Worm (Caenorhabditis elegans) whole organism, L3 larva: Measurements from ENCODE around the gene ctg-2.

ENCODE experiments used
- ZK546.5 ChIP-seq: sonication (generic microtip); optimal IDR thresholded peaks from 2 replicates; lab custom pipeline; 2017; ENCODE audit warnings: missing biosample characterization, missing genetic modification characterization
- aly-2 ChIP-seq: fragments of 150-350 bp; optimal IDR thresholded peaks from 2 replicates; lab custom pipeline; 2014; ENCODE audit warnings: missing biosample characterization, missing genetic modification characterization
- ceh-16 ChIP-seq: sonication (generic microtip); optimal IDR thresholded peaks from 2 replicates; lab custom pipeline; 2017; ENCODE audit warnings: missing biosample characterization, missing genetic modification characterization
- ceh-28 ChIP-seq: fragments of 150-350 bp; optimal IDR thresholded peaks from 2 replicates; lab custom pipeline; 2014; ENCODE audit warnings: missing biosample characterization, missing genetic modification reagents, missing genetic modification characterization
- daf-12 ChIP-seq: fragments of 150-350 bp; optimal IDR thresholded peaks from 2 replicates; lab custom pipeline; 2014; ENCODE audit warnings: missing biosample characterization, missing genetic modification reagents, missing genetic modification characterization
- elt-2 ChIP-seq: sonication (generic microtip); optimal IDR thresholded peaks from 2 replicates; lab custom pipeline; 2016; ENCODE audit warnings: missing genetic modification reagents, mild to moderate bottlenecking, missing genetic modification characterization, missing compliant biosample characterization
- fkh-10 ChIP-seq: sonication (generic microtip); optimal IDR thresholded peaks from 2 replicates; lab custom pipeline; 2017; ENCODE audit warnings: missing biosample characterization, missing genetic modification reagents, missing genetic modification characterization
- jun-1 ChIP-seq: fragments of 150-350 bp; optimal IDR thresholded peaks from 2 replicates; lab custom pipeline; 2014; ENCODE audit warnings: missing biosample characterization, missing genetic modification reagents, missing genetic modification characterization
- lin-15B ChIP-seq: fragments of 150-350 bp; optimal IDR thresholded peaks from 2 replicates; lab custom pipeline; 2014; ENCODE audit warnings: missing biosample characterization, missing genetic modification characterization
- mdl-1 ChIP-seq: fragments of 150-350 bp; optimal IDR thresholded peaks from 2 replicates; lab custom pipeline; 2014; ENCODE audit warnings: missing biosample characterization, missing genetic modification characterization
- mml-1 ChIP-seq: fragments of 150-350 bp; sonication (generic microtip); optimal IDR thresholded peaks from 3 replicates; lab custom pipeline; 2014; ENCODE audit warnings: missing biosample characterization, missing genetic modification characterization
- nfya-1 ChIP-seq: sonication (generic microtip); optimal IDR thresholded peaks from 2 replicates; lab custom pipeline; 2017; ENCODE audit warnings: missing genetic modification characterization, mild to moderate bottlenecking, missing compliant biosample characterization, antibody characterized with exemption, moderate library complexity; ENCODE audit not compliant: insufficient read depth
- nhr-11 ChIP-seq: fragments of 150-350 bp; optimal IDR thresholded peaks from 2 replicates; lab custom pipeline; 2014; ENCODE audit warnings: missing biosample characterization, missing genetic modification characterization
- nhr-12 ChIP-seq: fragments of 150-350 bp; optimal IDR thresholded peaks from 2 replicates; lab custom pipeline; 2014; ENCODE audit warnings: missing biosample characterization, missing genetic modification characterization
- nhr-237 ChIP-seq: fragments of 150-350 bp; optimal IDR thresholded peaks from 2 replicates; lab custom pipeline; 2014; ENCODE audit warnings: missing biosample characterization, missing genetic modification characterization
- nhr-28 ChIP-seq: fragments of 150-350 bp; optimal IDR thresholded peaks from 2 replicates; lab custom pipeline; 2014; ENCODE audit warnings: missing biosample characterization, missing genetic modification characterization
- pha-4 ChIP-seq: fragments of 150-350 bp; optimal IDR thresholded peaks from 2 replicates; lab custom pipeline; 2014; ENCODE audit warnings: missing biosample characterization, missing genetic modification reagents, missing genetic modification characterization
- pqm-1 ChIP-seq: fragments of 150-350 bp; optimal IDR thresholded peaks from 2 replicates; lab custom pipeline; 2017; ENCODE audit warnings: missing biosample characterization, missing genetic modification characterization, inconsistent platforms
- skn-1 ChIP-seq: fragments of 150-350 bp; optimal IDR thresholded peaks from 2 replicates; lab custom pipeline; 2014; ENCODE audit warnings: missing biosample characterization, missing genetic modification characterization
- snpc-4 ChIP-seq: fragments of 150-350 bp; optimal IDR thresholded peaks from 2 replicates; lab custom pipeline; 2014; ENCODE audit warnings: missing biosample characterization, missing genetic modification characterization
- unc-62 ChIP-seq: fragments of 150-350 bp; sonication (generic microtip); optimal IDR thresholded peaks from 4 replicates; lab custom pipeline; 2014; ENCODE audit warnings: missing biosample characterization, missing genetic modification reagents, missing genetic modification characterization

Gene ctg-2

DNA sequence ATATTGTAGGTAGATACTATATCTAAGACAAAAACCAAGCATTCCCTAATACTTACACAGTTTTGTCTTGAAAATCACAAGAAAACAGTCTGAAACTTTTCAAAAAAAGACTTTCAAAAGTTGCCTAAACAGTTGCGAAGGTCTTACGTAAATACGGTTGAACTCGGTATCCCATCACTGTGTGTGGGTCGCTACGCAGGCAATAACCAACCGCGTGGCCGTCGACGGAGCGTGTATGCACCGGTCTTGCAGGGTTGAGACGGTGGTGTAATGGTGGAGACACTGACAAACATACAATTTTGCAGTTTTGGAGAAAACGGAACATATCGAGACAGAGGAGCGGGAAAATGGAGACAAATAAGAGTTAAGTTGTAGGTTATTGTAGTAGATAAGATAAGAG is 46.4 kb downstream of the ctg-2 start, which contains the start of gene iff-2 (continued):
- TF ChIP-seq ZK546.5 (tag; lab: Kevin White, UChicago): peak; percentile 83
- TF ChIP-seq aly-2 (tag; lab: Kevin White, UChicago): peak; percentile 53
- peak; percentile 95 for TF ChIP-seq snpc-4 (tag; lab: Kevin White, UChicago)
- TF ChIP-seq ceh-16 (tag; lab: Kevin White, UChicago): peak; percentile 73
- peak; percentile 96 for TF ChIP-seq unc-62 (GFP tag; lab: Kevin White, UChicago)
- peak; percentile 99 for TF ChIP-seq jun-1 (tag; lab: Kevin White, UChicago)
- peak; percentile 97 for TF ChIP-seq elt-2 (tag; lab: Kevin White, UChicago)
- TF ChIP-seq skn-1: peak; percentile 96
- peak; percentile 99 for TF ChIP-seq nhr-11 (tag; lab: Kevin White, UChicago)
- TF ChIP-seq nhr-12 (tag; lab: Kevin White, UChicago): no peak
- TF ChIP-seq mdl-1 (tag; lab: Kevin White, UChicago): peak; percentile 92
- TF ChIP-seq nhr-237: no peak
- peak; percentile 94 for TF ChIP-seq ceh-28 (tag; lab: Kevin White, UChicago)
- TF ChIP-seq nfya-1 (tag; lab: Kevin White, UChicago): peak; percentile 99
- peak; percentile 77 for TF ChIP-seq nhr-28
- TF ChIP-seq, all 47 proteins: peak for 41

DNA sequence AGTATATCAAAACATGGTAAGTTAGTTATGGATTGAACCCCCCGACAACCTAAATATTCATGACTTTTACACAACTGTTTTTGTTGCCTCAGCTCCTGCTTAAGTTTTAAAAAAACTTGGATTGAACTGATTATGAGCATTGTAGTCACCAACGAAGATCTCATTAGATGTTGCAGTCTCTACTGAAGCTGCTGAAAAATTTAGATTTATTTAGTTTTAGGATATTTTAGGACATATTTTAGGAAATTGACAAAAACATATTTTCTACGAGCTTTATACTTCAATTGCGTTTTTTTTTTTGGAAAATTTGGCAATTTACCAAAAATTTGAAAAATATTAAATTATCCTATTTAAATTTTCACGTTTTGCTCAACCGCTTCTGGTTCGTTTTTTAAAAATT is 47.1 kb downstream of the ctg-2 start, which contains the start of gene F54C9.14:
TSS of gene F54C9.14 (plus strand) at position 301 of the 400 bp plus-strand sequence.
- TF ChIP-seq fkh-10 (GFP tag; lab: Kevin White, UChicago): no peak

DNA sequence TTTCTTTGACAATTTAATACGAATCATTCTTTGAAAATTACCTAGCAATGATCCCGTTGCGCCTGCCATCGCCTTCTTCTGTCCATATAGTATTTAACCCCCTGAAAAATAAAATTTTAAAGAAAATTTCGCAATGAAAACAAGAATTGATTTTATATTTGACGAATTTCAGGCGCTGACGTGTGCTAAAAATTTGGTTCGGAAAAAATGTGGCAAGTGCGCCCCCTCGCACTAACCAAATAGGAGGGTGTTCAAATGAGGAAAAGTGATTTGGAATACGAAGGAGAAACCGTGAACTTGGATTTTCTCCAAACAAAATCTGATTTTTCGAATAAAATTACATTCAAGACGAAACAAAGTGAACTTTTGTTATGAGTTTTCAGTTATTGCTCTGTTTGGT is 51.2 kb downstream of the ctg-2 start, which contains the start of gene stc-1:
TSS of gene stc-1 (minus strand) at position 101 of the 400 bp plus-strand sequence.
- TF ChIP-seq mml-1 (tag; lab: Kevin White, UChicago) (no peak), lin-15B (tag; lab: Kevin White, UChicago) (peak; percentile 51), pqm-1 (tag; lab: Kevin White, UChicago) (peak; percentile 45), elt-2 (tag; lab: Kevin White, UChicago) (peak; percentile 25), ceh-28 (tag; lab: Kevin White, UChicago) (peak; percentile 1), daf-12 (tag; lab: Kevin White, UChicago) (no peak), pha-4 (tag; lab: Kevin White, UChicago) (peak; percentile 52), nfya-1 (tag; lab: Kevin White, UChicago) (peak; percentile 55)
